Worm (Caenorhabditis elegans): ENCODE results near the gene twk-34.

DNA sequence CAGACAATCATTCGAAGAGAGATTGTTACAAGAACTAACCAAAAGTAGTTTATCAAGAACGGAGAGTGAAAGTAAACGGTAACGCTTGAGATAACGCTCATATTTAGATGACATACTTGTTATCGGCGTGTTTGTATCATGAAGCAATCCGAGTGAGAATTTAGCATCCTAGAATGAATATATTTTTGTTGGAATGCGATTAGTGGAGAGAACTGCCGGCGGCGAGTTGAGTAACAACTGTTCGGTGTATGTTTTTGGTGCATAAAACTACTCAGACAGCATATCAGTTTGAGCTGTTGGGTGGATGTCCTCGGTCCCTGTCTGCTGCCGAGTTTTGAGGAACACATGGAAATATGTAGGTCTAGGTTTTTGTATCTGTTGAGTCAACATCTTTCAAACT is 28.8 kb downstream of the twk-34 start, which contains the start of gene T23D5.3:
- no peak for TF ChIP-seq unc-62 (GFP tag; optimal IDR thresholded peaks at IDR 0.05)
- no peak for TF ChIP-seq flh-1 (GFP tag; optimal IDR thresholded peaks at IDR 0.05)
